Worm (Caenorhabditis elegans): ENCODE results near the gene nhr-280.

nhr-280 gene

DNA sequence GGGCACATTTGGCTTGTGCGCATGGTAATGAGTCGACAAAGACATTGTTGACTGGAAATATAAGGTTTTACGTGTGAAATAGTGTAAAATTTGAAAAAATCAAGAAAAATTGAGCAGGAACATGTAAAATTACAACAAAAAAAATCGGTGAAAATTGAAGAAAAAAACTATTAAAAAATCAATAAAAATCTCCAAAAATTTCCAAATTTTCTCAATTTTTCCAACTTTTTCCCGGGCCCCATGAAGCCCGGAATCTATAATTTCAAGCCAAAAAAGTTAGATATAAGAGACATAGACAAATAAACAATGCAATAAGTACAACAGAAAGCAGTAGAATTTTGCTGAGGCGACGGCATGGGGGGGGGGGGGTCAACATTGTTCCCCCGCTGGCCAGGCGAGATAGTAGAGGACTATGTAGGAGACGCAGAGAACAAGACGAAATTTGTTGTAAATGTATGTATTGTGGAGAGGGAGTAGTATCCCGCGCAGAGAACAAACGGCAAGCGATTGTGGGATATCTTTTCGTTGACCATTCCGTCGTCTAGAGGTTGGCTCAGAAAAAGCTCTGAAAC is 35.7 kb downstream of the nhr-280 start, which contains the start of gene pat-4 (continued):
- TF ChIP-seq ceh-31 (tag; optimal IDR thresholded peaks at IDR 0.05) (no peak), che-1 (tag; optimal IDR thresholded peaks at IDR 0.05) (no peak), dmd-4 (tag; optimal IDR thresholded peaks at IDR 0.05; ENCODE audit: borderline replicate concordance) (no peak), pat-9 (tag; optimal IDR thresholded peaks at IDR 0.05) (no peak), ref-2 (tag; optimal IDR thresholded peaks at IDR 0.05) (peak; percentile 45), unc-42 (tag; optimal IDR thresholded peaks at IDR 0.05) (no peak), T23F11.4 (GFP tag; optimal IDR thresholded peaks at IDR 0.05) (no peak), rnt-1 (tag; optimal IDR thresholded peaks at IDR 0.05) (peak; percentile 3), ztf-16 (tag; optimal IDR thresholded peaks at IDR 0.05) (no peak), F13H6.1 (tag; optimal IDR thresholded peaks at IDR 0.05) (no peak), hlh-6 (tag; optimal IDR thresholded peaks at IDR 0.05) (peak; percentile 55), K02D7.2 (tag; optimal IDR thresholded peaks at IDR 0.05) (no peak), hlh-13 (GFP tag; optimal IDR thresholded peaks at IDR 0.05) (no peak), eyg-1 (tag; optimal IDR thresholded peaks at IDR 0.05) (no peak), ceh-6 (GFP tag; optimal IDR thresholded peaks at IDR 0.05) (no peak), ama-1 (optimal IDR thresholded peaks at IDR 0.05) (no peak)

ce11 chrIII:92247-92646 is 38.3 kb downstream of the nhr-280 start:
- TF ChIP-seq pros-1 (tag; optimal IDR thresholded peaks at IDR 0.05): no peak
- no peak for TF ChIP-seq nhr-11 (tag; optimal IDR thresholded peaks at IDR 0.05)
- TF ChIP-seq Y22D7AL.16 (tag; optimal IDR thresholded peaks at IDR 0.05): no peak
- TF ChIP-seq ceh-19 (GFP tag; optimal IDR thresholded peaks at IDR 0.05): no peak
- TF ChIP-seq zip-5 (tag; optimal IDR thresholded peaks at IDR 0.05): no peak
- TF ChIP-seq elt-4 (tag; optimal IDR thresholded peaks at IDR 0.05): no peak
- no peak for TF ChIP-seq C08G9.2 (tag; optimal IDR thresholded peaks at IDR 0.05)
- TF ChIP-seq pax-1 (tag; optimal IDR thresholded peaks at IDR 0.05): no peak
- no peak for TF ChIP-seq dve-1 (tag; optimal IDR thresholded peaks at IDR 0.05)
- TF ChIP-seq K09A11.1 (tag; optimal IDR thresholded peaks at IDR 0.05; ENCODE audit: insufficient read depth): no peak
- TF ChIP-seq sox-2 (GFP tag; IDR thresholded peaks at IDR 0.05): no peak
- TF ChIP-seq mec-3 (tag; optimal IDR thresholded peaks at IDR 0.05; ENCODE audit: borderline replicate concordance): no peak
- no peak for TF ChIP-seq ceh-6 (GFP tag; optimal IDR thresholded peaks at IDR 0.05)
- no peak for TF ChIP-seq nfya-1 (tag; optimal IDR thresholded peaks at IDR 0.05)
- no peak for TF ChIP-seq T23F11.4 (GFP tag; optimal IDR thresholded peaks at IDR 0.05)
- TF ChIP-seq ref-2 (tag; optimal IDR thresholded peaks at IDR 0.05): no peak
- no peak for TF ChIP-seq npax-4 (tag; optimal IDR thresholded peaks at IDR 0.05)
- TF ChIP-seq lin-11 (tag; optimal IDR thresholded peaks at IDR 0.05): no peak
- TF ChIP-seq ama-1 (optimal IDR thresholded peaks at IDR 0.05): no peak
- no peak for TF ChIP-seq ceh-24 (tag; optimal IDR thresholded peaks at IDR 0.05)

ce11 chrIII:89155-89554 is 41.4 kb downstream of the nhr-280 start:
- TF ChIP-seq ceh-14 (tag; optimal IDR thresholded peaks at IDR 0.05): no peak
- TF ChIP-seq ama-1 (optimal IDR thresholded peaks at IDR 0.05): peak; percentile 54
- peak; percentile 16 for TF ChIP-seq nfya-1 (tag; optimal IDR thresholded peaks at IDR 0.05)
- TF ChIP-seq lin-11 (tag; optimal IDR thresholded peaks at IDR 0.05): no peak
- TF ChIP-seq ahr-1 (tag; optimal IDR thresholded peaks at IDR 0.05): no peak
- TF ChIP-seq ceh-31 (tag; optimal IDR thresholded peaks at IDR 0.05): no peak
- no peak for TF ChIP-seq zip-5 (tag; optimal IDR thresholded peaks at IDR 0.05)
- no peak for TF ChIP-seq hlh-13 (GFP tag; optimal IDR thresholded peaks at IDR 0.05)
- no peak for TF ChIP-seq pqm-1 (tag; optimal IDR thresholded peaks at IDR 0.05)
- peak; percentile 25 for TF ChIP-seq che-1 (tag; optimal IDR thresholded peaks at IDR 0.05)
- TF ChIP-seq syd-9 (tag; optimal IDR thresholded peaks at IDR 0.05): no peak
- TF ChIP-seq nhr-11 (tag; optimal IDR thresholded peaks at IDR 0.05): no peak
- TF ChIP-seq gmeb-2 (tag; optimal IDR thresholded peaks at IDR 0.05): no peak
- TF ChIP-seq madf-2 (tag; optimal IDR thresholded peaks at IDR 0.05): no peak
- no peak for TF ChIP-seq npax-4 (tag; optimal IDR thresholded peaks at IDR 0.05)
- no peak for TF ChIP-seq ceh-48 (tag; optimal IDR thresholded peaks at IDR 0.05)
- TF ChIP-seq eyg-1 (tag; optimal IDR thresholded peaks at IDR 0.05): no peak
- TF ChIP-seq rnt-1 (tag; optimal IDR thresholded peaks at IDR 0.05): no peak

Data from whole organism, late embryonic.